Worm (Caenorhabditis elegans) whole organism, mixed stage, embryonic: Measurements from ENCODE around the gene clec-123.

Experiments
- lin-13 ChIP-seq: fragments of 150-350 bp; optimal IDR thresholded peaks from 2 replicates; lab custom pipeline; 2014; ENCODE audit warnings: missing biosample characterization, missing genetic modification characterization
- unc-120 ChIP-seq: sonication (generic microtip); optimal IDR thresholded peaks from 2 replicates; lab custom pipeline; 2017; ENCODE audit warnings: missing genetic modification characterization, missing compliant biosample characterization; ENCODE audit not compliant: poor library complexity, severe bottlenecking

- no peak for TF ChIP-seq lin-13 (tag; lab: Kevin White, UChicago)
- TF ChIP-seq unc-120 = no peak
These were observed 22.8 kb upstream of the clec-123 start, which contains the start of gene srg-21 for ce11 chrII:3091268-3091667.
